Worm (Caenorhabditis elegans) whole organism, early embryonic: Measurements from ENCODE around the gene srw-137.

ENCODE experiments used
- B0310.2 ChIP-seq: sonication (generic microtip); optimal IDR thresholded peaks from 2 replicates; lab custom pipeline; 2016; ENCODE audit warnings: mild to moderate bottlenecking, missing genetic modification characterization, missing compliant biosample characterization
- F13C5.2 ChIP-seq: sonication (generic microtip); optimal IDR thresholded peaks from 2 replicates; lab custom pipeline; 2017; ENCODE audit warnings: mild to moderate bottlenecking, missing genetic modification characterization, inconsistent platforms, missing compliant biosample characterization
- aly-1 ChIP-seq: sonication (generic microtip); optimal IDR thresholded peaks from 2 replicates; lab custom pipeline; 2016; ENCODE audit warnings: missing genetic modification characterization, missing compliant biosample characterization
- ama-1 ChIP-seq: fragments of 150-350 bp; optimal IDR thresholded peaks from 2 replicates; lab custom pipeline; 2014
- ceh-13 ChIP-seq: fragments of 200-800 bp; sonication (Bioruptor generic); optimal IDR thresholded peaks from 2 replicates; lab custom pipeline; 2018; ENCODE audit warnings: mild to moderate bottlenecking, missing genetic modification characterization, missing compliant biosample characterization
- ceh-36 ChIP-seq: sonication (generic microtip); optimal IDR thresholded peaks from 2 replicates; lab custom pipeline; 2016; ENCODE audit warnings: missing genetic modification characterization, inconsistent platforms, missing compliant biosample characterization
- ets-7 ChIP-seq: sonication (generic microtip); optimal IDR thresholded peaks from 2 replicates; lab custom pipeline; 2016; ENCODE audit warnings: missing genotype, missing genetic modification characterization, missing compliant biosample characterization
- flt-1 ChIP-seq: fragments of 200-800 bp; sonication (Bioruptor generic); IDR thresholded peaks from 2 replicates; pipeline ENCODE4 v1.3.6; 2022; ENCODE audit warnings: missing genetic modification characterization, missing compliant biosample characterization
- hmbx-1 ChIP-seq: sonication (generic microtip); optimal IDR thresholded peaks from 2 replicates; lab custom pipeline; 2016; ENCODE audit warnings: mild to moderate bottlenecking, missing genetic modification characterization, missing compliant biosample characterization
- hmg-4 ChIP-seq: fragments of 200-800 bp; sonication (Bioruptor generic); optimal IDR thresholded peaks from 2 replicates; lab custom pipeline; 2018; ENCODE audit warnings: mild to moderate bottlenecking, missing genetic modification characterization, missing compliant biosample characterization
- hnd-1 ChIP-seq: sonication (generic microtip); optimal IDR thresholded peaks from 2 replicates; lab custom pipeline; 2016; ENCODE audit warnings: missing genetic modification characterization, missing compliant biosample characterization
- pes-1 ChIP-seq: fragments of 200-800 bp; sonication (Bioruptor generic); IDR thresholded peaks from 2 replicates; pipeline ENCODE4 v1.3.6; 2022; ENCODE audit warnings: missing genetic modification reagents, missing genetic modification characterization, missing compliant biosample characterization
- scrt-1 ChIP-seq: fragments of 200-800 bp; sonication (Bioruptor generic); IDR thresholded peaks from 2 replicates; pipeline ENCODE4 v1.3.6; 2022; ENCODE audit warnings: missing genetic modification characterization, missing compliant biosample characterization
- sea-1 ChIP-seq: fragments of 200-800 bp; sonication (Bioruptor generic); conservative IDR thresholded peaks from 2 replicates; pipeline ENCODE4 v1.3.6; 2022; ENCODE audit warnings: missing genetic modification characterization, missing compliant biosample characterization
- tbx-11 ChIP-seq: fragments of 200-800 bp; sonication (Bioruptor generic); IDR thresholded peaks from 2 replicates; pipeline ENCODE4 v1.3.6; 2022; ENCODE audit warnings: missing genetic modification characterization, missing compliant biosample characterization
- tbx-37 ChIP-seq: fragments of 200-800 bp; sonication (Bioruptor generic); conservative IDR thresholded peaks from 2 replicates; pipeline ENCODE4 v1.3.6; 2022; ENCODE audit warnings: missing genetic modification reagents, missing genetic modification characterization, missing compliant biosample characterization
- tra-4 ChIP-seq: sonication (generic microtip); optimal IDR thresholded peaks from 2 replicates; lab custom pipeline; 2017; ENCODE audit warnings: missing genetic modification characterization, missing compliant biosample characterization

The srw-137 gene

DNA sequence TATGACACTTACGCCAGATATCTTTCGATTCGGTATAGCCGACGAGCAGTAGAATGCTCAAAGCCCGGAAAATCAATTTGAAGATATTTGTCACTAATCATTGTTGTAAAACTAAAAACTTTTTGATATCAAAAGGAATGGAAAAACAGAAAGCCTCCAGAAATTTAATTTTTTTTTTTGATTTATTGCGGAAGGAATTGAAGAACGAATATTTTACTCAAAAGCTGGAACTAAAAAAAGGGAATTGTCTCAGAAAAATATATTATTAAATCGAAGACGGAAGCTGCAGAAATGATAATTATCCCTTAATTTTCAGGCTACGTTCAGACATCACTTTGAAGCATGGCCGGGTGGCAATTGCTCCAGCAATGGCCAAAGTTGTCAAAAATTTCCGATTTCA, at the start of gene srw-137:
srw-137 (minus strand) TSS at position 101 of the 400 bp plus-strand sequence.
- TF ChIP-seq hmbx-1 (tag; lab: Kevin White, UChicago) = no peak
- no peak for TF ChIP-seq pes-1
- no peak for TF ChIP-seq aly-1
- no peak for TF ChIP-seq tbx-37 (GFP tag; lab: Robert Waterston, UW)
- TF ChIP-seq scrt-1 (GFP tag; lab: Robert Waterston, UW) = no peak
- TF ChIP-seq F13C5.2 (tag; lab: Kevin White, UChicago) = no peak
- no peak for TF ChIP-seq hmg-4 (GFP tag; lab: Kevin White, UChicago)
- TF ChIP-seq tbx-11 (GFP tag; lab: Robert Waterston, UW) = no peak
- no peak for TF ChIP-seq sea-1 (GFP tag; lab: Robert Waterston, UW)
- no peak for TF ChIP-seq ceh-13 (GFP tag; lab: Kevin White, UChicago)
- TF ChIP-seq B0310.2 (tag; lab: Kevin White, UChicago) = no peak
- no peak for TF ChIP-seq ama-1
- TF ChIP-seq hnd-1 (tag; lab: Kevin White, UChicago) = no peak
- TF ChIP-seq ets-7 = no peak
- TF ChIP-seq tra-4 (tag; lab: Kevin White, UChicago) = no peak
- no peak for TF ChIP-seq ceh-36

DNA sequence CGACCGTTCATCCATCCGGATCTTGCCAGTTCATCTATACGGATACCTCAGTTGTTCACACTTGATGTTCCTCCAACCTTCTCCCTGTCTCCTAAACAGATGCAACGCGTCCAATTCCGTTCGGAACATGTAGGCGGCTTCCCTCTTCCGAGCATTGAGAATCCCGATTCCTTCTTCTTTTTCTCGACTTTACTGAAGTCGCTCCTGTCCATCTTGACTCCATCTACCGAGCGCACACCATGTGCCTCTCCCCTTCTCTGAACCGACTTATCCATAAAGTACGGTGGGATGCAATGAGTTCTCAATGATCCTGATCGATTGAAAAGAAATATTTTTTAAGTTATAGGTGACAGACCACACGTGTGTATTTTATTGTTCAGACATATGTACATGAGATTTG, 48.3 kb upstream of the srw-137 start:
- TF ChIP-seq ets-7 (no peak), tbx-37 (GFP tag; lab: Robert Waterston, UW) (no peak), scrt-1 (GFP tag; lab: Robert Waterston, UW) (no peak), hnd-1 (tag; lab: Kevin White, UChicago) (no peak), ceh-36 (no peak), aly-1 (no peak), flt-1 (GFP tag; lab: Robert Waterston, UW) (no peak), hmbx-1 (tag; lab: Kevin White, UChicago) (no peak), ama-1 (no peak)

DNA sequence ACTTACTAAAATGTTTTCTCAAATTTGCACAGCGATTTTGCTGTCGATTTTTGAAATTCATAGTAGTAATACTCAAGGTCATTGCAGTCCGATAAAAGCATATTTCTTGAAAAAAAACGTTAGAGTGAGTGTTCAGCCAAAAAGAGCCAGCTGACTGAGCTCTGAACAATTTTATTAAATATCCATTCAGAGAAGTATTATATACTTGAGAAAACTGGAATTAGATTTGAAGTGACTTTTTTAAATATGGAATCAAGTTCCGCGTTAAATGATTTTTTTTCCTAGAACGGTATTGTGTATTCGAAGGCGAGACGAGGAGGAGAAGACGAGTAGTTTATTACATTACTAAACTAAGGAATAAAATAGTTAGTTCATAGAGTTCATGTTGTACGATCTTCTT, 47.7 kb upstream of the srw-137 start, which contains the start of gene srw-121:
srw-121 (minus strand) TSS at position 101 of the 400 bp plus-strand sequence.
- TF ChIP-seq pes-1 (no peak), hnd-1 (tag; lab: Kevin White, UChicago) (no peak), flt-1 (GFP tag; lab: Robert Waterston, UW) (no peak), ama-1 (no peak), hmg-4 (GFP tag; lab: Kevin White, UChicago) (no peak), ceh-13 (GFP tag; lab: Kevin White, UChicago) (no peak), tra-4 (tag; lab: Kevin White, UChicago) (no peak), aly-1 (no peak), ets-7 (no peak), sea-1 (GFP tag; lab: Robert Waterston, UW) (no peak)

DNA sequence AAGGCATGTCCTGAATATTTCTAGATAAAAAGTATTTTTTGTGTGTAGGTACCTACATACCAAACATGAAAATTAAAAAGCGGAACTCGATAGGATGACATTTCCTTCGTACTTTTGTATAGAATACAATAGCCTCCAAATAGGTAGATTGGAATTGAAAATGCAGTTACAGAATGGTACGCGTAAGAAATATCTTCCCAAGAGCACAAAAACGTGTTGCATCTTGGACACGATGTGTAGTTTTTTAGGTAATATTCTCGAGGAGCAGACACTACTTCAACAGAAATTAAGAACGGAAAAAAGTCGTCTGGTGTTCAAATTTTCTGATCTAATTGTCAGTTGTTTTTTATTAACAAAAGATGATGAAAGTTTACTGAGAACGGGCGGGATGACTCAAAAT, 43.6 kb upstream of the srw-137 start, which contains the start of gene srh-85:
srh-85 (minus strand) TSS at position 101 of the 400 bp plus-strand sequence.
- TF ChIP-seq ceh-13 (GFP tag; lab: Kevin White, UChicago) (no peak), aly-1 (no peak), hmg-4 (GFP tag; lab: Kevin White, UChicago) (no peak), ets-7 (no peak), F13C5.2 (tag; lab: Kevin White, UChicago) (no peak)

DNA sequence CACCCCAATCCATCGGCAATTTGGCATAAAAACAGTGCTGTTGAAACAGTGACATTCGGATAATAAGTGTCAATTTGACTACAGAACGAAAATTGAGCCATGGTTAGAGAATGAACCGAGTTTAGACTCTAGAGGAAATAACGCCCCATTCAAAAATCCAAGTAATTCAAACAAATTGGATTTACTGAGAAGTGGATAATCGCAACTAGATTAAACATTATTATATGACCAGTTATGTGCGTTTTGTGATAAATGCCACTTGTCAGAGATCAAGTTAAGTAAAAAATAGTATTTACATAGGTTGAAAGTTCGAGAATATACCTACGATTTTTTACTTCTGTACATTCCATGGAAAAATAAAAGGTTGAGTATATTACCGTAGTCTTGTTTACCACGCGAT, 41.5 kb upstream of the srw-137 start, which contains the start of gene srw-139:
srw-139 (minus strand) TSS at position 101 of the 400 bp plus-strand sequence.
- TF ChIP-seq B0310.2 (tag; lab: Kevin White, UChicago) = no peak
- TF ChIP-seq hnd-1 (tag; lab: Kevin White, UChicago) = no peak
- TF ChIP-seq tbx-11 (GFP tag; lab: Robert Waterston, UW) = no peak

DNA sequence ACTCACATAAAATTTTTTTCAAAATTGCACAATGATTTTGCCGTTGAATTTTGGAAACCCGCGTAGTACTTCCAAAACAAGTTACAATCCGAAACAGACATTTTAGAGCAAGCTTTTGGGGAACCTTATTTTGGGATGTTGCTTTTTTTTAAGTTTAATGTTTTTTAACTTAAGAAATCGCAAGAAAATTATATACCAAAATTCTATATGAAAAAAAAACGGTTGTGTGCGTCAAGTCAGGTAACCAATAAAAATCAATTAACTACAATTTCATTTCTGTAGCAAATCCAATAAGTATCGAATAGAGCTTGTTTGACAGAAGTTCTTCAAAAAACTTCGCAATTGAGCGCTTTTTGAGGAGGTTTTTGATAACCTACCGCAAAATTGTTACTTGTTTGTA, 39.6 kb upstream of the srw-137 start, which contains the start of gene srw-117:
srw-117 (minus strand) TSS at position 101 of the 400 bp plus-strand sequence.
- TF ChIP-seq F13C5.2 (tag; lab: Kevin White, UChicago) = no peak
- TF ChIP-seq ceh-36 = no peak
- TF ChIP-seq flt-1 (GFP tag; lab: Robert Waterston, UW) = no peak
- TF ChIP-seq ama-1 = no peak
- no peak for TF ChIP-seq tbx-11 (GFP tag; lab: Robert Waterston, UW)
- no peak for TF ChIP-seq tbx-37 (GFP tag; lab: Robert Waterston, UW)
- no peak for TF ChIP-seq hmg-4 (GFP tag; lab: Kevin White, UChicago)
- no peak for TF ChIP-seq pes-1
- no peak for TF ChIP-seq sea-1 (GFP tag; lab: Robert Waterston, UW)
- TF ChIP-seq scrt-1 (GFP tag; lab: Robert Waterston, UW) = no peak
- no peak for TF ChIP-seq hnd-1 (tag; lab: Kevin White, UChicago)
- TF ChIP-seq hmbx-1 (tag; lab: Kevin White, UChicago) = no peak
- TF ChIP-seq B0310.2 (tag; lab: Kevin White, UChicago) = no peak
- TF ChIP-seq ceh-13 (GFP tag; lab: Kevin White, UChicago) = no peak
- TF ChIP-seq ets-7 = no peak
- no peak for TF ChIP-seq tra-4 (tag; lab: Kevin White, UChicago)

DNA sequence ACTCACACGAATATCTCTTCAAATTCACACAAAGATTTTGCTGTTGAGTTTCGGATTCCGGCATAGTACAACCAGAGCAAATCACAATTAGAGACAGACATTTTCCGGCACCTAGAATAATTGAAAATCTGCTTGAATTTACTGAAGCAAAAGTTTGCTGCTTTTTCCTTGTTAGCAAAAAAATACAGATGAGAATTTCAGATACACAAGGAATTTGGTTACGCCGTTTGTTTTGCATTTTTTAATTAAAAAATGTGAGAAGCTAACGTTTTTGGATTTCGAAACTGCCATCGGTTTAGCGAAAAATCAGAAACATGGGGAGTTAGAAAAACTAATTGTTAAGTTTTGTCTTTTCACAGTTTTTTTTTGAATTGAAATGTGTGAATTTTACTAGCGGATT, 36.2 kb upstream of the srw-137 start, which contains the start of gene srw-118:
srw-118 (minus strand) TSS at position 101 of the 400 bp plus-strand sequence.
- TF ChIP-seq tra-4 (tag; lab: Kevin White, UChicago) (no peak), flt-1 (GFP tag; lab: Robert Waterston, UW) (no peak)

DNA sequence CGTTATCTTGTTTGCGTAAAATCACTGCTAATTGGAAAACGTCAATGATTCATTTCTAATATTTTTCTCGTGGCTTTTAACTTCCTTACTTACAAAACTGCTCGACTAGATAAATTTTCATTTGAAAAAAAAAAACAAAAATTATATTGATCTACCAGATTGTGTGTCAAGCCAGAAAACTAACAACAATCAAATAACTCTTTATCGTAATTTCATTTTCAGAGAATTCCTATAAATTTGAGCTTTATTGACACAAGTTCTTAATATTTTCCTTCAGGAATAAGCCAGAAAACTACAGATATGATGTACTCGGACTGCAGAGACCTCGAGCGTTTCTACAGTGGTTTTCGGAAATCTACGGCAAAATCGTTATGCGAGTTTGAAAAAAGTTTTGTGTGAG, 32.5 kb upstream of the srw-137 start, which contains the start of gene srw-124:
srw-124 (plus strand) TSS at position 301 of the 400 bp plus-strand sequence.
- TF ChIP-seq tbx-11 (GFP tag; lab: Robert Waterston, UW) (no peak), sea-1 (GFP tag; lab: Robert Waterston, UW) (no peak), pes-1 (no peak), hmbx-1 (tag; lab: Kevin White, UChicago) (no peak), tra-4 (tag; lab: Kevin White, UChicago) (no peak)
